Worm (Caenorhabditis elegans): ENCODE measurements around the gene ttll-12.

ce11 chrII:9352669-9353068, 13.9 kb downstream of the ttll-12 start, which contains the start of the genes sdhb-1 and cup-15:
- TF ChIP-seq ceh-100 (GFP tag; IDR thresholded peaks at IDR 0.05) (no peak), unc-62 (GFP tag; optimal IDR thresholded peaks at IDR 0.05) (no peak)
